Worm (Caenorhabditis elegans): ENCODE results near the gene C08H9.16.
"Not testable (repeated sequence)": the region's sequence is repeated elsewhere in the genome, so short reads cannot be mapped to it uniquely, and the experiment has no call there.

Gene C08H9.16

ce11 chrII:9859575-9859974 is 33.0 kb upstream of the C08H9.16 start, which contains the start of gene chil-5:
chil-5 (minus strand) TSS chrII:9859675.
- no peak for TF ChIP-seq ztf-11 (tag; optimal IDR thresholded peaks at IDR 0.05)
- no peak for TF ChIP-seq ces-1 (GFP tag; optimal IDR thresholded peaks at IDR 0.05)
- no peak for TF ChIP-seq elt-3 (tag; optimal IDR thresholded peaks at IDR 0.05)
- TF ChIP-seq ham-2 (GFP tag; optimal IDR thresholded peaks at IDR 0.05) = no peak
- no peak for TF ChIP-seq drap-1 (GFP tag; optimal IDR thresholded peaks at IDR 0.05)
- TF ChIP-seq cnd-1 (tag; optimal IDR thresholded peaks at IDR 0.05) = no peak
- no peak for TF ChIP-seq elt-1 (tag; optimal IDR thresholded peaks at IDR 0.05; ENCODE audit: borderline replicate concordance, insufficient read depth)
- TF ChIP-seq nhr-76 (tag; optimal IDR thresholded peaks at IDR 0.05) = no peak
- no peak for TF ChIP-seq lin-13 (tag; optimal IDR thresholded peaks at IDR 0.05)

ce11 chrII:9861394-9861793 is 31.2 kb upstream of the C08H9.16 start, which contains the start of gene chil-3:
chil-3 (minus strand) TSS chrII:9861494.
- TF ChIP-seq lsy-2 (tag; optimal IDR thresholded peaks at IDR 0.05) = no peak
- no peak for TF ChIP-seq mls-2 (tag; optimal IDR thresholded peaks at IDR 0.05)
- no peak for TF ChIP-seq zip-8 (tag; optimal IDR thresholded peaks at IDR 0.05)
- no peak for TF ChIP-seq elt-3 (tag; optimal IDR thresholded peaks at IDR 0.05)
- TF ChIP-seq elt-1 (tag; optimal IDR thresholded peaks at IDR 0.05; ENCODE audit: borderline replicate concordance, insufficient read depth) = no peak
- no peak for TF ChIP-seq nhr-76 (tag; optimal IDR thresholded peaks at IDR 0.05)
- no peak for TF ChIP-seq ceh-83 (GFP tag; optimal IDR thresholded peaks at IDR 0.05)
- TF ChIP-seq ces-1 (GFP tag; optimal IDR thresholded peaks at IDR 0.05) = no peak
- TF ChIP-seq pha-4 (tag; optimal IDR thresholded peaks at IDR 0.05) = no peak
- TF ChIP-seq M03D4.4 (tag; optimal IDR thresholded peaks at IDR 0.05) = no peak
- no peak for TF ChIP-seq cnd-1 (tag; optimal IDR thresholded peaks at IDR 0.05)
- TF ChIP-seq blmp-1 (tag; optimal IDR thresholded peaks at IDR 0.05) = no peak
- no peak for TF ChIP-seq unc-39 (tag; optimal IDR thresholded peaks at IDR 0.05)
- no peak for TF ChIP-seq mab-5 (tag; optimal IDR thresholded peaks at IDR 0.05)

ce11 chrII:9862147-9862546 is 30.4 kb upstream of the C08H9.16 start, which contains the start of gene C08H9.18:
C08H9.18 (minus strand) TSS chrII:9862247.
- no peak for TF ChIP-seq flh-1 (GFP tag; optimal IDR thresholded peaks at IDR 0.05)
- TF ChIP-seq zip-8 (tag; optimal IDR thresholded peaks at IDR 0.05) = no peak
- TF ChIP-seq unc-62 (GFP tag; optimal IDR thresholded peaks at IDR 0.05) = no peak
- no peak for TF ChIP-seq lsy-2 (tag; optimal IDR thresholded peaks at IDR 0.05)
- no peak for TF ChIP-seq pha-4 (tag; optimal IDR thresholded peaks at IDR 0.05)
- TF ChIP-seq elt-3 (tag; optimal IDR thresholded peaks at IDR 0.05) = no peak
- no peak for TF ChIP-seq elt-1 (tag; optimal IDR thresholded peaks at IDR 0.05; ENCODE audit: borderline replicate concordance, insufficient read depth)
- no peak for TF ChIP-seq unc-120 (tag; optimal IDR thresholded peaks at IDR 0.05; ENCODE audit: poor library complexity, severe bottlenecking)
- no peak for TF ChIP-seq snpc-4 (tag; optimal IDR thresholded peaks at IDR 0.05)
- TF ChIP-seq lin-32 (GFP tag; optimal IDR thresholded peaks at IDR 0.05) = no peak
- TF ChIP-seq nhr-28 (tag; optimal IDR thresholded peaks at IDR 0.05) = no peak
- TF ChIP-seq ceh-83 (GFP tag; optimal IDR thresholded peaks at IDR 0.05) = no peak
- TF ChIP-seq ceh-39 (tag; optimal IDR thresholded peaks at IDR 0.05) = no peak
- TF ChIP-seq lin-13 (tag; optimal IDR thresholded peaks at IDR 0.05) = no peak
- TF ChIP-seq mep-1 (tag; optimal IDR thresholded peaks at IDR 0.05) = no peak
- TF ChIP-seq sem-2 (GFP tag; optimal IDR thresholded peaks at IDR 0.05) = no peak

ce11 chrII:9866378-9866777 is 26.2 kb upstream of the C08H9.16 start, which contains the start of gene chil-1:
chil-1 (minus strand) TSS chrII:9866478.
- TF ChIP-seq blmp-1 (tag; optimal IDR thresholded peaks at IDR 0.05); elt-1 (tag; optimal IDR thresholded peaks at IDR 0.05; ENCODE audit: borderline replicate concordance, insufficient read depth); sem-2 (GFP tag; optimal IDR thresholded peaks at IDR 0.05): not testable (repeated sequence)

- TF ChIP-seq ztf-11 (tag; optimal IDR thresholded peaks at IDR 0.05) = no peak
- no peak for TF ChIP-seq elt-3 (tag; optimal IDR thresholded peaks at IDR 0.05)
- TF ChIP-seq elt-1 (tag; optimal IDR thresholded peaks at IDR 0.05; ENCODE audit: borderline replicate concordance, insufficient read depth) = no peak
Observed at ce11 chrII:9868207-9868606, 24.4 kb upstream of the C08H9.16 start.

- TF ChIP-seq nhr-12 (tag; optimal IDR thresholded peaks at IDR 0.05) (no peak), ceh-39 (tag; optimal IDR thresholded peaks at IDR 0.05) (no peak), sptf-1 (tag; optimal IDR thresholded peaks at IDR 0.05) (no peak), ces-1 (GFP tag; optimal IDR thresholded peaks at IDR 0.05) (no peak), lin-32 (GFP tag; optimal IDR thresholded peaks at IDR 0.05) (no peak)
Observed at ce11 chrII:9868698-9869097, 23.9 kb upstream of the C08H9.16 start, which contains the start of gene old-1. old-1 (minus strand) TSS chrII:9868747.

Data from whole organism, mixed stage, embryonic.